Fruit fly (Drosophila melanogaster): Measurements from ENCODE around the gene Arpc3B.

DNA sequence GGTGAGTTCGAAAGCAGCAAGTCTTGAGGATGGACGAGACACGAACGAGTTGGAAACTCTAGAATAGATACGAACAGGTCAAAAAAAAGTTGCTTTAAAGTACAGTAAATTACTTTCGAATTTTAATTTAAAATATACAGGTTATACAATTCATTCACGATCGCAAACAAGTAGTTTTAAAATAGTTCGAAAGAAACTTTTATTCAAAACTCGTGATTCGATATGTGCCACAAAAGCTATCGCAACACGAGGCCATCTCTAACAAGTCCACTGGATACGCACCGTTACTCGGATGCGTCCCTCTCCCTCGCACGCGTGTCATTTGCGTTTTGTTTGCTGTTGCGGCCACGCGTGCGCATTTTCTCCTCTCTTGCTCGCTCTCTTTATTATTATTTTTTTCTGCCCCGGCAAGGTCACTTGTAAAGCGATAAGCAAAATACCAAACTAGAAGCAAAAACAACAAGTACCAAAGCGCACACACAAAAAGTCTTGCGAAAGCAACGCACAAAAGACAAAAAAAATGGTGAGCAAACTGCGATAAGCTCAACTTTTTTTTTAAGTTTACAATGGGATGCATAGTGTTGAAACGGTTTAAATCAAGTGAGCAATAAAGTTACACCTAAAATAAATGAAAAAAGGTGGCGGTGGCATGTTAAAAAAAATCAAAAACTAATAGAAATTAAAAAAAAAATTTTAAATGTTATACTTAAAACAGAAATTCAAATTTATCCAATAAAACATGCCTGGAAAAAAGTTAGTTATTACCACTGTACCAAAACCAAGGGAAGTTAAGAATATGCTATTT lies 19.6 kb upstream of the Arpc3B start:
- TF ChIP-seq CTCF (optimal IDR thresholded peaks at IDR 0.05) (no peak), CG8478 (optimal IDR thresholded peaks at IDR 0.05) (no peak)

Data from S2 (cell line).